Fruit fly (Drosophila melanogaster) whole organism, embryonic: ENCODE data around the gene CycE.

Experiments used
- Awh ChIP-seq: fragments of 200-800 bp; sonication (Bioruptor generic); IDR thresholded peaks from 2 replicates; pipeline ENCODE4, ENCODE4 v1.3.6; 2022; ENCODE audit warnings: missing biosample characterization, missing genetic modification characterization
- Bgb ChIP-seq: fragments of 200-800 bp; sonication (Bioruptor generic); IDR thresholded peaks from 2 replicates; pipeline ENCODE4 v1.3.6; 2022; ENCODE audit warnings: missing biosample characterization, missing genetic modification characterization; ENCODE audit not compliant: partially characterized antibody
- CG10267 ChIP-seq: fragments of 200-800 bp; sonication (Bioruptor generic); optimal IDR thresholded peaks from 2 replicates; lab custom pipeline; 2018; ENCODE audit warnings: missing biosample characterization, mild to moderate bottlenecking, missing genetic modification characterization, moderate library complexity
- CG13287 ChIP-seq: fragments of 200-800 bp; sonication (Bioruptor generic); IDR thresholded peaks from 2 replicates; pipeline ENCODE4 v1.3.6; 2022; ENCODE audit warnings: missing biosample characterization, missing genetic modification characterization; ENCODE audit not compliant: partially characterized antibody
- CG14667 ChIP-seq: fragments of 200-800 bp; sonication (Bioruptor generic); IDR thresholded peaks from 2 replicates; pipeline ENCODE4 v1.3.6; 2022; ENCODE audit warnings: missing biosample characterization, missing genetic modification characterization
- CG15514 ChIP-seq: fragments of 200-800 bp; sonication (Bioruptor generic); optimal IDR thresholded peaks from 3 replicates; lab custom pipeline; 2017; ENCODE audit warnings: missing biosample characterization, missing genetic modification characterization, mild to moderate bottlenecking, moderate library complexity, missing genetic modification reagents
- CG15601 ChIP-seq: fragments of 200-800 bp; sonication (Bioruptor generic); optimal IDR thresholded peaks from 3 replicates; lab custom pipeline; 2019; ENCODE audit warnings: missing biosample characterization, mild to moderate bottlenecking, missing genetic modification characterization, moderate library complexity
- CG1603 ChIP-seq: fragments of 200-800 bp; sonication (Bioruptor generic); optimal IDR thresholded peaks from 2 replicates; lab custom pipeline; 2019; ENCODE audit warnings: missing biosample characterization, mild to moderate bottlenecking, missing genetic modification characterization, moderate library complexity
- CG17912 ChIP-seq: fragments of 200-800 bp; sonication (Bioruptor generic); optimal IDR thresholded peaks from 2 replicates; lab custom pipeline; 2018; ENCODE audit warnings: missing biosample characterization, mild to moderate bottlenecking, missing genetic modification characterization
- CG2116 ChIP-seq: fragments of 200-800 bp; sonication (Bioruptor generic); optimal IDR thresholded peaks from 3 replicates; lab custom pipeline; 2018; ENCODE audit warnings: missing biosample characterization, mild to moderate bottlenecking, missing genetic modification characterization
- CG32772 ChIP-seq: fragments of 200-800 bp; sonication (Bioruptor generic); IDR thresholded peaks from 2 replicates; pipeline ENCODE4 v1.3.6; 2022; ENCODE audit warnings: missing biosample characterization, missing genetic modification characterization
- CG34224 ChIP-seq: fragments of 200-800 bp; sonication (Bioruptor generic); IDR thresholded peaks from 3 replicates; pipeline ENCODE4 v1.3.6; 2022; ENCODE audit warnings: missing biosample characterization, missing genetic modification characterization; ENCODE audit not compliant: partially characterized antibody
- CG7963 ChIP-seq: fragments of 200-800 bp; sonication (Bioruptor generic); IDR thresholded peaks from 3 replicates; pipeline ENCODE4 v1.3.6; 2022; ENCODE audit warnings: missing biosample characterization, missing genetic modification characterization; ENCODE audit not compliant: partially characterized antibody
- CkIIα-i1 ChIP-seq: fragments of 200-800 bp; sonication (Bioruptor generic); IDR thresholded peaks from 2 replicates; pipeline ENCODE4 v1.3.6; 2022; ENCODE audit warnings: missing biosample characterization, missing genetic modification characterization
- Dll ChIP-seq: fragments of 200-800 bp; sonication (Bioruptor generic); IDR thresholded peaks from 4 replicates; pipeline ENCODE4 v1.3.6; 2022; ENCODE audit warnings: missing biosample characterization, missing genetic modification characterization; ENCODE audit not compliant: partially characterized antibody
- Doc3 ChIP-seq: fragments of 200-800 bp; sonication (Bioruptor generic); IDR thresholded peaks from 3 replicates; pipeline ENCODE4 v1.3.6; 2022; ENCODE audit warnings: missing biosample characterization, missing genetic modification characterization; ENCODE audit not compliant: partially characterized antibody
- Dp ChIP-seq: fragments of 200-800 bp; sonication (Bioruptor generic); optimal IDR thresholded peaks from 2 replicates; lab custom pipeline; 2018; ENCODE audit warnings: missing biosample characterization, mild to moderate bottlenecking, missing genetic modification characterization, moderate library complexity
- Dref ChIP-seq: fragments of 200-800 bp; sonication (Bioruptor generic); IDR thresholded peaks from 2 replicates; pipeline ENCODE4 v1.3.6; 2022; ENCODE audit warnings: missing biosample characterization, missing genetic modification characterization
- HLH4C ChIP-seq: fragments of 200-800 bp; sonication (Bioruptor generic); IDR thresholded peaks from 3 replicates; pipeline ENCODE4 v1.3.6; 2022; ENCODE audit warnings: missing biosample characterization, missing genetic modification characterization; ENCODE audit not compliant: partially characterized antibody
- Hr51 ChIP-seq, 2 experiments: fragments of 200-800 bp; sonication (Bioruptor generic); optimal IDR thresholded peaks; 2 replicates in 1 of 2; 3 replicates in 1 of 2; lab custom pipeline; 2016 to 2018; ENCODE audit warnings: missing biosample characterization in 2 of 2, missing genetic modification characterization in 2 of 2, mild to moderate bottlenecking in 1 of 2, moderate library complexity in 1 of 2
- Med ChIP-seq: fragments of 200-800 bp; sonication (Bioruptor generic); peaks from one replicate; lab custom pipeline; 2016; ENCODE audit warnings: missing biosample characterization, missing genetic modification characterization, mild to moderate bottlenecking, inconsistent platforms, moderate library complexity
- Rfx ChIP-seq: fragments of 200-800 bp; sonication (Bioruptor generic); IDR thresholded peaks from 2 replicates; pipeline ENCODE4 v1.3.6; 2022; ENCODE audit warnings: missing biosample characterization, missing genetic modification characterization
- Scr ChIP-seq: fragments of 200-800 bp; sonication (Bioruptor generic); IDR thresholded peaks from 2 replicates; pipeline ENCODE4 v1.3.6; 2022; ENCODE audit warnings: missing biosample characterization, missing genetic modification characterization; ENCODE audit not compliant: partially characterized antibody
- Side ChIP-seq: fragments of 200-800 bp; sonication (Bioruptor generic); optimal IDR thresholded peaks from 2 replicates; lab custom pipeline; 2016; ENCODE audit warnings: missing biosample characterization, missing genetic modification characterization
- Sox102F ChIP-seq: fragments of 200-800 bp; sonication (Bioruptor generic); optimal IDR thresholded peaks from 2 replicates; lab custom pipeline; 2018; ENCODE audit warnings: missing biosample characterization, mild to moderate bottlenecking, missing genetic modification characterization, moderate library complexity
- Sry-δ ChIP-seq: fragments of 200-800 bp; sonication (Bioruptor generic); optimal IDR thresholded peaks from 2 replicates; lab custom pipeline; 2016; ENCODE audit warnings: missing biosample characterization, missing genetic modification characterization
- YL-1 ChIP-seq: fragments of 200-800 bp; sonication (Bioruptor generic); optimal IDR thresholded peaks from 3 replicates; lab custom pipeline; 2017; ENCODE audit warnings: missing biosample characterization, mild to moderate bottlenecking, missing genetic modification characterization
- ac ChIP-seq: fragments of 200-800 bp; sonication (Bioruptor generic); optimal IDR thresholded peaks from 3 replicates; lab custom pipeline; 2017; ENCODE audit warnings: missing biosample characterization, mild to moderate bottlenecking, missing genetic modification characterization
- bbx ChIP-seq: fragments of 200-800 bp; sonication (Bioruptor generic); IDR thresholded peaks from 2 replicates; pipeline ENCODE4 v1.3.6; 2022; ENCODE audit warnings: missing biosample characterization, missing genetic modification characterization; ENCODE audit not compliant: partially characterized antibody
- cato ChIP-seq: fragments of 200-800 bp; sonication (Bioruptor generic); optimal IDR thresholded peaks from 2 replicates; lab custom pipeline; 2016; ENCODE audit warnings: missing biosample characterization, missing genetic modification characterization, borderline replicate concordance
- chinmo ChIP-seq: fragments of 200-800 bp; sonication (Bioruptor generic); IDR thresholded peaks from 4 replicates; pipeline ENCODE4 v1.3.6; 2022; ENCODE audit warnings: missing biosample characterization, missing genetic modification characterization; ENCODE audit not compliant: partially characterized antibody
- exex ChIP-seq: fragments of 200-800 bp; sonication (Bioruptor generic); optimal IDR thresholded peaks from 4 replicates; lab custom pipeline; 2018; ENCODE audit warnings: missing biosample characterization, mild to moderate bottlenecking, missing genetic modification characterization, moderate library complexity
- gsb-n ChIP-seq: fragments of 200-800 bp; sonication (Bioruptor generic); optimal IDR thresholded peaks from 3 replicates; lab custom pipeline; 2018; ENCODE audit warnings: missing biosample characterization, mild to moderate bottlenecking, missing genetic modification characterization
- nerfin-2 ChIP-seq: fragments of 200-800 bp; sonication (Bioruptor generic); IDR thresholded peaks from 2 replicates; pipeline ENCODE4 v1.3.6; 2022; ENCODE audit warnings: missing biosample characterization, missing genetic modification characterization; ENCODE audit not compliant: partially characterized antibody
- pfk ChIP-seq: fragments of 200-800 bp; sonication (Bioruptor generic); optimal IDR thresholded peaks from 2 replicates; lab custom pipeline; 2018; ENCODE audit warnings: missing biosample characterization, mild to moderate bottlenecking, missing genetic modification characterization, moderate library complexity
- pzg ChIP-seq: fragments of 200-800 bp; sonication (Bioruptor generic); optimal IDR thresholded peaks from 3 replicates; lab custom pipeline; 2018; ENCODE audit warnings: missing biosample characterization, mild to moderate bottlenecking, missing genetic modification characterization, moderate library complexity
- sna ChIP-seq: fragments of 200-800 bp; sonication (Bioruptor generic); IDR thresholded peaks from 2 replicates; pipeline ENCODE4 v1.3.6; 2022; ENCODE audit warnings: missing biosample characterization, missing genetic modification characterization; ENCODE audit not compliant: partially characterized antibody
- sob ChIP-seq: fragments of 200-800 bp; sonication (Bioruptor generic); IDR thresholded peaks from 2 replicates; pipeline ENCODE4 v1.3.6; 2022; ENCODE audit warnings: missing biosample characterization, missing genetic modification characterization
- tin ChIP-seq: fragments of 200-800 bp; sonication (Bioruptor generic); optimal IDR thresholded peaks from 3 replicates; lab custom pipeline; 2016; ENCODE audit warnings: missing biosample characterization, missing genetic modification characterization
- tna ChIP-seq: fragments of 200-800 bp; sonication (Bioruptor generic); IDR thresholded peaks from 2 replicates; pipeline ENCODE4 v1.3.6; 2022; ENCODE audit warnings: missing biosample characterization, missing genetic modification characterization; ENCODE audit not compliant: partially characterized antibody
- vnd ChIP-seq: fragments of 200-800 bp; sonication (Bioruptor generic); IDR thresholded peaks from 3 replicates; pipeline ENCODE4 v1.3.6; 2022; ENCODE audit warnings: missing biosample characterization, missing genetic modification characterization; ENCODE audit not compliant: partially characterized antibody
- wdn ChIP-seq: fragments of 200-800 bp; sonication (Bioruptor generic); IDR thresholded peaks from 2 replicates; pipeline ENCODE4 v1.3.6; 2022; ENCODE audit warnings: missing biosample characterization, missing genetic modification characterization
- zen2 ChIP-seq: fragments of 200-800 bp; sonication (Bioruptor generic); IDR thresholded peaks from 3 replicates; pipeline ENCODE4 v1.3.6; 2022; ENCODE audit warnings: missing biosample characterization, missing genetic modification characterization; ENCODE audit not compliant: partially characterized antibody

CycE gene

DNA sequence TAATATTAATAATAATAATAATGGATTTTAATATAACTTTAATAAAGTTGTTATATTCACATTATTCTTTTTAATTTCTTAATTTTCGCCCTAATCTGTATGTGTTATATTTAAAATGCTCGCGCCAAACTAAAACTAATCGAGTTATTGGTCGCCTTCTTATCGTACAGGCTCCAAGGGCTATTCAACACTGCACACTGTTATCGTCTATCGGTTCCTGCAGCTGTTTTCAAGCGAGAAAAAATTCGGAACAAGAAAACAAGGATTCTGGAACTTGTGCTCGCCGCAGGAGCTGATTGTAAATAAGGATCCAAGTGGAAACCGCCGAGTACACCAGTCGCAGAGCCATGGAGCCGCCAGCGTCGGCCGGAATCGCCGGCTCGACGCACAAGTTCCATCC lies 16.1 kb upstream of the CycE start, which contains the start of gene CG3793 (continued):
- TF ChIP-seq CG15601 (tag; lab: Kevin White, UChicago) = peak; percentile 13
- TF ChIP-seq Rfx = peak; percentile 8; the same call in 1 of the 2 replicates
- peak; percentile 13 for TF ChIP-seq Sry-δ
- TF ChIP-seq Med (GFP tag; lab: Kevin White, UChicago) = peak; percentile 75
- peak; percentile 81 for TF ChIP-seq CG15514 (GFP tag; lab: Kevin White, UChicago)
- no peak for TF ChIP-seq pfk
- TF ChIP-seq sob = 0 out of 2 replicates have a peak, but pooled peaks have one; percentile 5
- peak; percentile 33; the same call in 1 of the 2 replicates for TF ChIP-seq nerfin-2 (GFP tag; lab: Robert Waterston, UW)
- peak; percentile 55; the same call in 1 of the 4 replicates for TF ChIP-seq Dll (GFP tag; lab: Robert Waterston, UW)
- peak; percentile 21 for TF ChIP-seq CG1603 (tag; lab: Kevin White, UChicago)
- TF ChIP-seq CG17912 (GFP tag; lab: Kevin White, UChicago) = peak; percentile 33
- no peak for TF ChIP-seq exex (tag; lab: Kevin White, UChicago)
- no peak for TF ChIP-seq tin (GFP tag; lab: Kevin White, UChicago)
- TF ChIP-seq Dp (GFP tag; lab: Kevin White, UChicago) = peak; percentile 87
- TF ChIP-seq Bgb (GFP tag; lab: Robert Waterston, UW) = 0 out of 2 replicates have a peak, but pooled peaks have one; percentile 31
- no peak for TF ChIP-seq Sox102F
- peak; percentile 46 for TF ChIP-seq pzg
- peak; percentile 37; the same call in 1 of the 3 replicates for TF ChIP-seq Doc3 (GFP tag; lab: Robert Waterston, UW)
- TF ChIP-seq YL-1 (GFP tag; lab: Kevin White, UChicago) = peak; percentile 47
- 0 out of 4 replicates have a peak, but pooled peaks have one; percentile 16 for TF ChIP-seq chinmo (GFP tag; lab: Robert Waterston, UW)
- peak; percentile 61 for TF ChIP-seq CG13287 (GFP tag; lab: Robert Waterston, UW)
- peak; percentile 50 for TF ChIP-seq Scr
- TF ChIP-seq CG34224 = peak; percentile 55
- TF ChIP-seq sna (GFP tag; lab: Robert Waterston, UW) = peak; percentile 30; the same call in 1 of the 2 replicates
- no peak for TF ChIP-seq CG14667 (GFP tag; lab: Robert Waterston, UW)
- TF ChIP-seq CG2116 (GFP tag; lab: Kevin White, UChicago) = peak; percentile 55
- no peak for TF ChIP-seq Hr51 (GFP tag; optimal IDR thresholded peaks at IDR 0.05; lab: Kevin White, UChicago)
- TF ChIP-seq gsb-n = no peak
- peak; percentile 73 for TF ChIP-seq HLH4C
- TF ChIP-seq Side (GFP tag; lab: Kevin White, UChicago) = no peak
- TF ChIP-seq wdn (GFP tag; lab: Robert Waterston, UW) = no peak
- TF ChIP-seq zen2 (GFP tag; lab: Robert Waterston, UW) = peak; percentile 57; the same call in 2 of the 3 replicates
- TF ChIP-seq cato (GFP tag; lab: Kevin White, UChicago) = no peak
- peak; percentile 83 for TF ChIP-seq tna (GFP tag; lab: Robert Waterston, UW)
- peak; percentile 92 for TF ChIP-seq CG10267 (tag; lab: Kevin White, UChicago)
- no peak for TF ChIP-seq CkIIα-i1 (GFP tag; lab: Robert Waterston, UW)
- peak; percentile 30; the same call in 1 of the 3 replicates for TF ChIP-seq vnd (GFP tag; lab: Robert Waterston, UW)
- TF ChIP-seq Awh (GFP tag; lab: Robert Waterston, UW) = no peak
- TF ChIP-seq CG32772 (GFP tag; lab: Robert Waterston, UW) = peak; percentile 8; the same call in 1 of the 2 replicates
- peak; percentile 69 for TF ChIP-seq CG7963 (GFP tag; lab: Robert Waterston, UW)
- TF ChIP-seq ac = no peak
- TF ChIP-seq Dref (GFP tag; lab: Robert Waterston, UW) = peak; percentile 87
- TF ChIP-seq bbx (GFP tag; lab: Robert Waterston, UW) = peak; percentile 79
- TF ChIP-seq, all 482 proteins: peak for 48
